Worm (Caenorhabditis elegans) whole organism, young adult: ENCODE measurements around the gene srab-7.

Experiments used
- B0336.3 ChIP-seq: fragments of 200-800 bp; sonication (Bioruptor generic); IDR thresholded peaks from 2 replicates; pipeline ENCODE4 v1.3.6; 2022; ENCODE audit warnings: missing genetic modification characterization, missing compliant biosample characterization
- C06A6.2 ChIP-seq: fragments of 200-800 bp; sonication (Bioruptor generic); conservative IDR thresholded peaks from 2 replicates; pipeline ENCODE4 v1.3.6; 2022; ENCODE audit warnings: missing genetic modification characterization, missing compliant biosample characterization
- D2030.7 ChIP-seq: fragments of 200-800 bp; sonication (Bioruptor generic); IDR thresholded peaks from 2 replicates; pipeline ENCODE4 v1.3.6; 2022; ENCODE audit warnings: missing genetic modification reagents, missing genetic modification characterization, missing compliant biosample characterization
- F49E8.2 ChIP-seq: sonication (generic microtip); optimal IDR thresholded peaks from 3 replicates; lab custom pipeline; 2017; ENCODE audit warnings: missing genetic modification characterization, mild to moderate bottlenecking, missing compliant biosample characterization, antibody characterized with exemption, moderate library complexity; ENCODE audit not compliant: insufficient read depth
- F57A8.1 ChIP-seq: fragments of 200-800 bp; sonication (Bioruptor generic); optimal IDR thresholded peaks from 2 replicates; lab custom pipeline; 2018; ENCODE audit warnings: mild to moderate bottlenecking, missing genetic modification characterization, moderate library complexity, missing compliant biosample characterization
- T07F8.4 ChIP-seq: sonication (generic microtip); optimal IDR thresholded peaks from 2 replicates; lab custom pipeline; 2016; ENCODE audit warnings: mild to moderate bottlenecking, missing genetic modification characterization, moderate library complexity, missing compliant biosample characterization
- Y79H2A.3 ChIP-seq: fragments of 200-800 bp; sonication (Bioruptor generic); conservative IDR thresholded peaks from 2 replicates; pipeline ENCODE4 v1.3.6; 2022; ENCODE audit warnings: missing genetic modification reagents, missing genetic modification characterization, missing compliant biosample characterization
- Y95B8A.8 ChIP-seq: fragments of 200-800 bp; sonication (Bioruptor generic); IDR thresholded peaks from 2 replicates; pipeline ENCODE4 v1.3.6; 2022; ENCODE audit warnings: missing genetic modification reagents, missing genetic modification characterization, missing compliant biosample characterization
- atf-7 ChIP-seq: sonication (generic microtip); optimal IDR thresholded peaks from 2 replicates; lab custom pipeline; 2017; ENCODE audit warnings: mild to moderate bottlenecking, missing genetic modification characterization, missing compliant biosample characterization
- athp-1 ChIP-seq: sonication (generic microtip); optimal IDR thresholded peaks from 2 replicates; lab custom pipeline; 2017; ENCODE audit warnings: mild to moderate bottlenecking, missing genetic modification characterization, missing compliant biosample characterization
- bed-2 ChIP-seq: fragments of 200-800 bp; sonication (Bioruptor generic); IDR thresholded peaks from 2 replicates; pipeline ENCODE4 v1.3.6; 2022; ENCODE audit warnings: missing genetic modification reagents, missing genetic modification characterization, missing compliant biosample characterization
- cebp-2 ChIP-seq: fragments of 200-800 bp; sonication (Bioruptor generic); IDR thresholded peaks from 2 replicates; pipeline ENCODE4 v1.3.6; 2022; ENCODE audit warnings: missing genetic modification characterization, missing compliant biosample characterization
- ceh-100 ChIP-seq: fragments of 200-800 bp; sonication (Bioruptor generic); IDR thresholded peaks from 2 replicates; pipeline ENCODE4 v1.3.6; 2022; ENCODE audit warnings: missing genetic modification reagents, missing genetic modification characterization, missing compliant biosample characterization
- ceh-27 ChIP-seq: fragments of 200-800 bp; sonication (Bioruptor generic); optimal IDR thresholded peaks from 2 replicates; lab custom pipeline; 2018; ENCODE audit warnings: mild to moderate bottlenecking, missing genetic modification characterization, moderate library complexity, missing compliant biosample characterization
- ceh-79 ChIP-seq: sonication (generic microtip); optimal IDR thresholded peaks from 2 replicates; lab custom pipeline; 2017; ENCODE audit warnings: mild to moderate bottlenecking, missing genetic modification characterization, missing compliant biosample characterization
- ceh-91 ChIP-seq: fragments of 200-800 bp; sonication (Bioruptor generic); IDR thresholded peaks from 2 replicates; pipeline ENCODE4 v1.3.6; 2022; ENCODE audit warnings: missing genetic modification reagents, missing genetic modification characterization, missing compliant biosample characterization
- chd-7 ChIP-seq: sonication (generic microtip); optimal IDR thresholded peaks from 2 replicates; lab custom pipeline; 2016; ENCODE audit warnings: mild to moderate bottlenecking, missing genetic modification characterization, moderate library complexity, missing compliant biosample characterization
- die-1 ChIP-seq: sonication (generic microtip); optimal IDR thresholded peaks from 2 replicates; lab custom pipeline; 2016; ENCODE audit warnings: missing genotype, mild to moderate bottlenecking, missing genetic modification characterization, missing compliant biosample characterization
- dox-1 ChIP-seq: fragments of 200-800 bp; sonication (Bioruptor generic); IDR thresholded peaks from 2 replicates; pipeline ENCODE4 v1.3.6; 2022; ENCODE audit warnings: missing genetic modification reagents, missing genetic modification characterization, missing compliant biosample characterization
- dpl-1 ChIP-seq: fragments of 150-350 bp; optimal IDR thresholded peaks from 2 replicates; lab custom pipeline; 2014; ENCODE audit warnings: missing biosample characterization, missing genetic modification reagents, missing genetic modification characterization
- efl-1 ChIP-seq: fragments of 150-350 bp; optimal IDR thresholded peaks from 2 replicates; lab custom pipeline; 2014; ENCODE audit warnings: missing biosample characterization, missing genetic modification reagents, missing genetic modification characterization
- hmg-20 ChIP-seq: fragments of 200-800 bp; sonication (Bioruptor generic); IDR thresholded peaks from 2 replicates; pipeline ENCODE4 v1.3.6; 2022; ENCODE audit warnings: missing genetic modification reagents, missing genetic modification characterization, missing compliant biosample characterization
- lsy-27 ChIP-seq: sonication (generic microtip); optimal IDR thresholded peaks from 2 replicates; lab custom pipeline; 2017; ENCODE audit warnings: missing genetic modification characterization, mild to moderate bottlenecking, missing compliant biosample characterization, antibody characterized with exemption, missing genotype, borderline replicate concordance; ENCODE audit not compliant: insufficient read depth
- madf-8 ChIP-seq: fragments of 200-800 bp; sonication (Bioruptor generic); conservative IDR thresholded peaks from 2 replicates; pipeline ENCODE4 v1.3.6; 2022; ENCODE audit warnings: missing genetic modification reagents, missing genetic modification characterization, missing compliant biosample characterization
- mel-28 ChIP-seq: sonication (generic microtip); optimal IDR thresholded peaks from 2 replicates; lab custom pipeline; 2016; ENCODE audit warnings: borderline replicate concordance, mild to moderate bottlenecking, missing genetic modification characterization, missing compliant biosample characterization
- nfya-2 ChIP-seq: fragments of 200-800 bp; sonication (Bioruptor generic); IDR thresholded peaks from 2 replicates; pipeline ENCODE4 v1.3.6; 2022; ENCODE audit warnings: missing genetic modification reagents, missing genetic modification characterization, missing compliant biosample characterization
- nhr-80 ChIP-seq: sonication (generic microtip); optimal IDR thresholded peaks from 2 replicates; lab custom pipeline; 2016; ENCODE audit warnings: missing genetic modification characterization, missing compliant biosample characterization
- pbrm-1 ChIP-seq: fragments of 200-800 bp; sonication (Bioruptor generic); IDR thresholded peaks from 2 replicates; pipeline ENCODE4 v1.3.6; 2022; ENCODE audit warnings: missing genetic modification reagents, missing genetic modification characterization, missing compliant biosample characterization
- rec-8 ChIP-seq, 2 experiments: sonication (generic microtip); optimal IDR thresholded peaks; 2 replicates each; lab custom pipeline; 2016; ENCODE audit warnings: mild to moderate bottlenecking in 2 of 2, missing genetic modification characterization in 2 of 2, missing genetic modification reagents in 2 of 2, missing genotype in 2 of 2, missing biosample characterization in 1 of 2, missing compliant biosample characterization in 1 of 2, moderate library complexity in 1 of 2
- sdz-38 ChIP-seq: sonication (generic microtip); optimal IDR thresholded peaks from 2 replicates; lab custom pipeline; 2016; ENCODE audit warnings: missing genotype, missing genetic modification characterization, missing compliant biosample characterization
- tlf-1 ChIP-seq: fragments of 200-800 bp; sonication (Bioruptor generic); optimal IDR thresholded peaks from 2 replicates; lab custom pipeline; 2018; ENCODE audit warnings: mild to moderate bottlenecking, missing genetic modification characterization, missing compliant biosample characterization
- unc-130 ChIP-seq: sonication (generic microtip); optimal IDR thresholded peaks from 2 replicates; lab custom pipeline; 2016; ENCODE audit warnings: missing genetic modification reagents, missing genetic modification characterization, missing compliant biosample characterization
- ztf-26 ChIP-seq: sonication (generic microtip); optimal IDR thresholded peaks from 2 replicates; lab custom pipeline; 2017; ENCODE audit warnings: missing genetic modification characterization, missing compliant biosample characterization
- ztf-3 ChIP-seq: fragments of 200-800 bp; sonication (Bioruptor generic); optimal IDR thresholded peaks from 2 replicates; lab custom pipeline; 2018; ENCODE audit warnings: mild to moderate bottlenecking, missing genetic modification characterization, missing compliant biosample characterization
- ztf-6 ChIP-seq: fragments of 200-800 bp; sonication (Bioruptor generic); IDR thresholded peaks from 2 replicates; pipeline ENCODE4 v1.3.6; 2022; ENCODE audit warnings: missing genetic modification reagents, missing genetic modification characterization, missing compliant biosample characterization

The srab-7 gene

ce11 chrV:3121743-3122142 is 33.2 kb downstream of the srab-7 start, which contains the start of gene srt-56:
TSS of gene srt-56 (minus strand) at chrV:3121843.
- no peak for TF ChIP-seq rec-8 (tag; optimal IDR thresholded peaks at IDR 0.05; lab: Kevin White, UChicago)
- no peak for TF ChIP-seq hmg-20 (GFP tag; lab: Robert Waterston, UW)
- no peak for TF ChIP-seq ceh-91 (GFP tag; lab: Robert Waterston, UW)
- TF ChIP-seq atf-7 (tag; lab: Kevin White, UChicago): no peak
- no peak for TF ChIP-seq ceh-27 (GFP tag; lab: Kevin White, UChicago)
- TF ChIP-seq T07F8.4 (tag; lab: Kevin White, UChicago): no peak
- no peak for TF ChIP-seq ceh-100 (GFP tag; lab: Robert Waterston, UW)
- TF ChIP-seq B0336.3 (GFP tag; lab: Robert Waterston, UW): no peak
- TF ChIP-seq ztf-3: no peak
- no peak for TF ChIP-seq lsy-27 (tag; lab: Kevin White, UChicago)
- TF ChIP-seq nfya-2: no peak
- no peak for TF ChIP-seq athp-1
- TF ChIP-seq Y95B8A.8 (GFP tag; lab: Robert Waterston, UW): no peak
- TF ChIP-seq ceh-79 (tag; lab: Kevin White, UChicago): no peak
- TF ChIP-seq sdz-38 (tag; lab: Kevin White, UChicago): no peak
- TF ChIP-seq C06A6.2 (GFP tag; lab: Robert Waterston, UW): no peak
- no peak for TF ChIP-seq madf-8

ce11 chrV:3119185-3119584 is 35.8 kb downstream of the srab-7 start:
- TF ChIP-seq nhr-80 (tag; lab: Kevin White, UChicago) (peak; percentile 50), dox-1 (GFP tag; lab: Robert Waterston, UW) (0 out of 2 replicates have a peak, but pooled peaks have one; percentile 34), madf-8 (no peak)

ce11 chrV:3118167-3118566 is 36.8 kb downstream of the srab-7 start, which contains the start of gene clec-210:
TSS of gene clec-210 (plus strand) at chrV:3118377.
- peak; percentile 33 for TF ChIP-seq nhr-80 (tag; lab: Kevin White, UChicago)
- no peak for TF ChIP-seq D2030.7

- no peak for TF ChIP-seq chd-7 (tag; lab: Kevin White, UChicago)
- no peak for TF ChIP-seq unc-130
- no peak for TF ChIP-seq T07F8.4 (tag; lab: Kevin White, UChicago)
- no peak for TF ChIP-seq ztf-6 (GFP tag; lab: Robert Waterston, UW)
- no peak for TF ChIP-seq cebp-2 (GFP tag; lab: Robert Waterston, UW)
- TF ChIP-seq Y79H2A.3 (GFP tag; lab: Robert Waterston, UW): no peak
- TF ChIP-seq tlf-1 (GFP tag; lab: Kevin White, UChicago): no peak
- no peak for TF ChIP-seq dpl-1 (GFP tag; lab: Kevin White, UChicago)
- TF ChIP-seq B0336.3 (GFP tag; lab: Robert Waterston, UW): no peak
- TF ChIP-seq F49E8.2 (tag; lab: Kevin White, UChicago): no peak
- TF ChIP-seq bed-2 (GFP tag; lab: Robert Waterston, UW): no peak
- TF ChIP-seq pbrm-1: no peak
- no peak for TF ChIP-seq ztf-26 (tag; lab: Kevin White, UChicago)
- no peak for TF ChIP-seq lsy-27 (tag; lab: Kevin White, UChicago)
- TF ChIP-seq mel-28 (tag; lab: Kevin White, UChicago): no peak
Measured at ce11 chrV:3114973-3115372, 40.0 kb downstream of the srab-7 start, which contains the start of gene Y73C8C.3. TSS of gene Y73C8C.3 (plus strand) at chrV:3115273.

ce11 chrV:3113751-3114150 is 41.2 kb downstream of the srab-7 start, which contains the start of gene Y73C8C.8:
TSS of gene Y73C8C.8 (minus strand) at chrV:3113851.
- TF ChIP-seq die-1 (tag; lab: Kevin White, UChicago): no peak
- no peak for TF ChIP-seq ceh-91 (GFP tag; lab: Robert Waterston, UW)
- TF ChIP-seq efl-1 (GFP tag; lab: Kevin White, UChicago): no peak
- no peak for TF ChIP-seq F57A8.1 (GFP tag; lab: Kevin White, UChicago)
